Fruit fly (Drosophila melanogaster) whole organism, embryonic: ENCODE results near the gene beta'COP.
A peak's percentile ranks its signal among the peaks of the same experiment; 100 is the strongest.

Experiments used
- Adf1 ChIP-seq: fragments of 200-800 bp; sonication (Bioruptor generic); IDR thresholded peaks from 2 replicates; pipeline ENCODE4 v1.3.6; 2022; ENCODE audit warnings: missing biosample characterization, missing genetic modification characterization
- Atf3 ChIP-seq: fragments of 200-800 bp; sonication (Bioruptor generic); optimal IDR thresholded peaks from 3 replicates; lab custom pipeline; 2016; ENCODE audit warnings: missing biosample characterization, missing genetic modification characterization
- B-H2 ChIP-seq: fragments of 200-800 bp; sonication (Bioruptor generic); optimal IDR thresholded peaks from 2 replicates; lab custom pipeline; 2018; ENCODE audit warnings: missing biosample characterization, mild to moderate bottlenecking, missing genetic modification characterization
- Bteb2 ChIP-seq: fragments of 200-800 bp; sonication (Bioruptor generic); optimal IDR thresholded peaks from 2 replicates; lab custom pipeline; 2016; ENCODE audit warnings: missing biosample characterization, missing genetic modification characterization
- CG1024 ChIP-seq: fragments of 200-800 bp; sonication (Bioruptor generic); IDR thresholded peaks from 2 replicates; pipeline ENCODE4 v1.3.6; 2022; ENCODE audit warnings: missing biosample characterization, missing genetic modification characterization
- CG10321 ChIP-seq: fragments of 200-800 bp; sonication (Bioruptor generic); IDR thresholded peaks from 2 replicates; pipeline ENCODE4 v1.3.6; 2022; ENCODE audit warnings: missing biosample characterization, missing genetic modification characterization
- CG10462 ChIP-seq: fragments of 200-800 bp; sonication (Bioruptor generic); optimal IDR thresholded peaks from 2 replicates; lab custom pipeline; 2016; ENCODE audit warnings: missing biosample characterization, missing genetic modification characterization
- CG10543 ChIP-seq: fragments of 200-800 bp; sonication (Bioruptor generic); optimal IDR thresholded peaks from 3 replicates; lab custom pipeline; 2017; ENCODE audit warnings: missing biosample characterization, mild to moderate bottlenecking, missing genetic modification characterization, moderate library complexity
- CG11723 ChIP-seq: fragments of 200-800 bp; sonication (Bioruptor generic); optimal IDR thresholded peaks from 2 replicates; lab custom pipeline; 2017; ENCODE audit warnings: missing biosample characterization, mild to moderate bottlenecking, missing genetic modification characterization
- CG12769 ChIP-seq: fragments of 200-800 bp; sonication (Bioruptor generic); optimal IDR thresholded peaks from 2 replicates; lab custom pipeline; 2019; ENCODE audit warnings: missing biosample characterization, mild to moderate bottlenecking, missing genetic modification characterization, moderate library complexity
- CG13123 ChIP-seq: fragments of 200-800 bp; sonication (Bioruptor generic); optimal IDR thresholded peaks from 2 replicates; lab custom pipeline; 2016; ENCODE audit warnings: missing biosample characterization, missing genetic modification characterization
- CG13624 ChIP-seq: fragments of 200-800 bp; sonication (Bioruptor generic); optimal IDR thresholded peaks from 2 replicates; lab custom pipeline; 2016; ENCODE audit warnings: missing biosample characterization, missing genetic modification characterization
- CG14050 ChIP-seq: fragments of 200-800 bp; sonication (Bioruptor generic); IDR thresholded peaks from 3 replicates; pipeline ENCODE4 v1.3.6; 2022; ENCODE audit warnings: missing biosample characterization, missing genetic modification characterization
- CG15011 ChIP-seq: fragments of 200-800 bp; sonication (Bioruptor generic); optimal IDR thresholded peaks from 3 replicates; lab custom pipeline; 2018; ENCODE audit warnings: missing biosample characterization, mild to moderate bottlenecking, missing genetic modification characterization
- CG15073 ChIP-seq: fragments of 200-800 bp; sonication (Bioruptor generic); optimal IDR thresholded peaks from 2 replicates; lab custom pipeline; 2016; ENCODE audit warnings: missing biosample characterization, missing genetic modification characterization
- CG15696 ChIP-seq: fragments of 200-800 bp; sonication (Bioruptor generic); optimal IDR thresholded peaks from 2 replicates; lab custom pipeline; 2019; ENCODE audit warnings: missing biosample characterization, mild to moderate bottlenecking, missing genetic modification characterization, moderate library complexity
- CG1602 ChIP-seq: fragments of 200-800 bp; sonication (Bioruptor generic); optimal IDR thresholded peaks from 3 replicates; lab custom pipeline; 2016; ENCODE audit warnings: missing biosample characterization, missing genetic modification characterization
- CG17912 ChIP-seq: fragments of 200-800 bp; sonication (Bioruptor generic); optimal IDR thresholded peaks from 2 replicates; lab custom pipeline; 2018; ENCODE audit warnings: missing biosample characterization, mild to moderate bottlenecking, missing genetic modification characterization
- CG2712 ChIP-seq: fragments of 200-800 bp; optimal IDR thresholded peaks from 3 replicates; lab custom pipeline; 2019; ENCODE audit warnings: missing biosample characterization, mild to moderate bottlenecking, missing genetic modification characterization, moderate library complexity
- CG30403 ChIP-seq: fragments of 200-800 bp; sonication (Bioruptor generic); optimal IDR thresholded peaks from 3 replicates; lab custom pipeline; 2016; ENCODE audit warnings: missing biosample characterization, missing genetic modification characterization
- CG31441 ChIP-seq: fragments of 200-800 bp; sonication (Bioruptor generic); IDR thresholded peaks from 2 replicates; pipeline ENCODE4 v1.3.6; 2022; ENCODE audit warnings: missing biosample characterization, missing genetic modification characterization
- CG4854 ChIP-seq: fragments of 200-800 bp; sonication (Bioruptor generic); optimal IDR thresholded peaks from 2 replicates; lab custom pipeline; 2016; ENCODE audit warnings: missing biosample characterization, missing genetic modification characterization, inconsistent platforms
- CG6813 ChIP-seq: fragments of 200-800 bp; sonication (Bioruptor generic); optimal IDR thresholded peaks from 2 replicates; lab custom pipeline; 2017; ENCODE audit warnings: missing biosample characterization, missing genetic modification characterization, mild to moderate bottlenecking, moderate library complexity, missing genetic modification reagents
- CG6854 ChIP-seq: fragments of 200-800 bp; sonication (Bioruptor generic); optimal IDR thresholded peaks from 3 replicates; lab custom pipeline; 2017; ENCODE audit warnings: missing biosample characterization, mild to moderate bottlenecking, missing genetic modification characterization
- CrebB ChIP-seq: fragments of 200-800 bp; sonication (Bioruptor generic); optimal IDR thresholded peaks from 3 replicates; lab custom pipeline; 2018; ENCODE audit warnings: missing biosample characterization, mild to moderate bottlenecking, missing genetic modification characterization
- Dad ChIP-seq: fragments of 200-800 bp; sonication (Bioruptor generic); optimal IDR thresholded peaks from 3 replicates; lab custom pipeline; 2016; ENCODE audit warnings: missing biosample characterization, missing genetic modification characterization
- Fer3 ChIP-seq: fragments of 200-800 bp; sonication (Bioruptor generic); optimal IDR thresholded peaks from 2 replicates; lab custom pipeline; 2018; ENCODE audit warnings: missing biosample characterization, mild to moderate bottlenecking, missing genetic modification characterization, moderate library complexity
- GATAe ChIP-seq: fragments of 200-800 bp; sonication (Bioruptor generic); conservative IDR thresholded peaks from 2 replicates; pipeline ENCODE4 v1.3.6; 2022; ENCODE audit warnings: missing biosample characterization, missing genetic modification characterization
- HLH3B ChIP-seq: fragments of 200-800 bp; sonication (Bioruptor generic); IDR thresholded peaks from 2 replicates; pipeline ENCODE4 v1.3.6; 2022; ENCODE audit warnings: missing biosample characterization, missing genetic modification characterization
- HLHmδ ChIP-seq: fragments of 200-800 bp; sonication (Bioruptor generic); optimal IDR thresholded peaks from 2 replicates; lab custom pipeline; 2018; ENCODE audit warnings: missing biosample characterization, mild to moderate bottlenecking, missing genetic modification characterization, moderate library complexity
- HmgD ChIP-seq: fragments of 200-800 bp; sonication (Bioruptor generic); optimal IDR thresholded peaks from 3 replicates; lab custom pipeline; 2016; ENCODE audit warnings: missing biosample characterization, missing genetic modification characterization
- Mad ChIP-seq: fragments of 200-800 bp; sonication (Bioruptor generic); optimal IDR thresholded peaks from 2 replicates; lab custom pipeline; 2016; ENCODE audit warnings: missing biosample characterization, missing genetic modification characterization
- PHDP ChIP-seq: fragments of 200-800 bp; sonication (Bioruptor generic); optimal IDR thresholded peaks from 3 replicates; lab custom pipeline; 2018; ENCODE audit warnings: missing biosample characterization, mild to moderate bottlenecking, missing genetic modification characterization, moderate library complexity
- Rx ChIP-seq: fragments of 200-800 bp; sonication (Bioruptor generic); IDR thresholded peaks from 2 replicates; pipeline ENCODE4 v1.3.6; 2022; ENCODE audit warnings: missing biosample characterization, missing genetic modification characterization
- ems ChIP-seq: fragments of 200-800 bp; sonication (Bioruptor generic); optimal IDR thresholded peaks from 3 replicates; lab custom pipeline; 2016; ENCODE audit warnings: missing biosample characterization, missing genetic modification characterization
- ind ChIP-seq: fragments of 200-800 bp; sonication (Bioruptor generic); optimal IDR thresholded peaks from 3 replicates; lab custom pipeline; 2016; ENCODE audit warnings: missing biosample characterization, missing genetic modification characterization
- ranshi ChIP-seq: fragments of 200-800 bp; sonication (Bioruptor generic); IDR thresholded peaks from 2 replicates; pipeline ENCODE4 v1.3.6; 2022; ENCODE audit warnings: missing biosample characterization, missing genetic modification characterization
- repo ChIP-seq: fragments of 200-800 bp; sonication (Bioruptor generic); optimal IDR thresholded peaks from 2 replicates; lab custom pipeline; 2016; ENCODE audit warnings: missing biosample characterization, missing genetic modification characterization
- ro ChIP-seq: fragments of 200-800 bp; sonication (Bioruptor generic); IDR thresholded peaks from 2 replicates; pipeline ENCODE4 v1.3.6; 2022; ENCODE audit warnings: missing biosample characterization, missing genetic modification characterization
- sim ChIP-seq: fragments of 200-800 bp; sonication (Bioruptor generic); IDR thresholded peaks from 2 replicates; pipeline ENCODE4 v1.3.6; 2022; ENCODE audit warnings: missing biosample characterization, missing genetic modification characterization
- sima ChIP-seq: fragments of 200-800 bp; sonication (Bioruptor generic); optimal IDR thresholded peaks from 2 replicates; lab custom pipeline; 2016; ENCODE audit warnings: missing biosample characterization, missing genetic modification characterization
- sisA ChIP-seq: fragments of 200-800 bp; sonication (Bioruptor generic); IDR thresholded peaks from 2 replicates; pipeline ENCODE4 v1.3.6; 2022; ENCODE audit warnings: missing biosample characterization, missing genetic modification characterization
- stc ChIP-seq: fragments of 200-800 bp; sonication (Bioruptor generic); IDR thresholded peaks from 2 replicates; pipeline ENCODE4 v1.3.6; 2022; ENCODE audit warnings: missing biosample characterization, missing genetic modification characterization
- tap ChIP-seq: fragments of 200-800 bp; optimal IDR thresholded peaks from 3 replicates; lab custom pipeline; 2019; ENCODE audit warnings: missing biosample characterization, mild to moderate bottlenecking, missing genetic modification characterization, moderate library complexity
- tna ChIP-seq: fragments of 200-800 bp; sonication (Bioruptor generic); IDR thresholded peaks from 2 replicates; pipeline ENCODE4 v1.3.6; 2022; ENCODE audit warnings: missing biosample characterization, missing genetic modification characterization; ENCODE audit not compliant: partially characterized antibody
- unpg ChIP-seq: fragments of 200-800 bp; sonication (Bioruptor generic); optimal IDR thresholded peaks from 3 replicates; lab custom pipeline; 2018; ENCODE audit warnings: missing biosample characterization, mild to moderate bottlenecking, missing genetic modification characterization, moderate library complexity
- vfl ChIP-seq: fragments of 200-800 bp; sonication (Bioruptor generic); optimal IDR thresholded peaks from 2 replicates; lab custom pipeline; 2016; ENCODE audit warnings: missing biosample characterization, missing genetic modification characterization
- vnd ChIP-seq: fragments of 200-800 bp; sonication (Bioruptor generic); IDR thresholded peaks from 3 replicates; pipeline ENCODE4 v1.3.6; 2022; ENCODE audit warnings: missing biosample characterization, missing genetic modification characterization; ENCODE audit not compliant: partially characterized antibody
- vvl ChIP-seq: fragments of 200-800 bp; sonication (Bioruptor generic); IDR thresholded peaks from 2 replicates; pipeline ENCODE4 v1.3.6; 2022; ENCODE audit warnings: missing biosample characterization, missing genetic modification characterization
- zen2 ChIP-seq: fragments of 200-800 bp; sonication (Bioruptor generic); IDR thresholded peaks from 3 replicates; pipeline ENCODE4 v1.3.6; 2022; ENCODE audit warnings: missing biosample characterization, missing genetic modification characterization; ENCODE audit not compliant: partially characterized antibody
- zfh2 ChIP-seq: fragments of 200-800 bp; sonication (Bioruptor generic); optimal IDR thresholded peaks from 2 replicates; lab custom pipeline; 2016; ENCODE audit warnings: missing biosample characterization, missing genetic modification characterization

Gene beta'COP

DNA sequence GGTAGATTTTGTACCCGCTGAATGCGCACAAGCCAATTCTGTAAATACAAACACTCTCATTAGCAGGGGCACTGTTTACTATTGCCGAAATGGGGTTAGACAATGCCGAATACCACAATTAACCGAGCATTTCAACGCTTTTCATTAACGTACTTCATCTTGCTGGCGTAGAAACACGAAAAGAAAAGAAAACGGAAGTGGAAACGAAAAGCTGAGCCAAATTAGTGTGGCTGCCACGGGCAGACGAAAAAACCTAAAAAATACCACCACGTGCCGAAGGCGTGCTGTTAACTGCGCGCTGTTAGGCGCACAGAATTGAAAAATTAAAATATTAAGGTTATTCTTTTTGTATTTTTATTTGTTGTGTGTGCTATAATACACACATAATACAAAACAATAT is 16.2 kb downstream of the beta'COP start, which contains the start of gene RpL24 (continued):
- TF ChIP-seq Dad (GFP tag; lab: Kevin White, UChicago) (peak; percentile 92), CG14050 (GFP tag; lab: Robert Waterston, UW) (peak; percentile 85), tap (tag; lab: Kevin White, UChicago) (peak; percentile 77), stc (GFP tag; lab: Robert Waterston, UW) (peak; percentile 88), GATAe (GFP tag; lab: Robert Waterston, UW) (peak; percentile 60; the same call in 1 of the 2 replicates), CG1602 (GFP tag; lab: Kevin White, UChicago) (peak; percentile 61), B-H2 (GFP tag; lab: Kevin White, UChicago) (peak; percentile 97), ranshi (GFP tag; lab: Robert Waterston, UW) (peak; percentile 88), CG1024 (GFP tag; lab: Robert Waterston, UW) (peak; percentile 77), CG31441 (GFP tag; lab: Robert Waterston, UW) (peak; percentile 92), repo (GFP tag; lab: Kevin White, UChicago) (peak; percentile 89), unpg (GFP tag; lab: Kevin White, UChicago) (peak; percentile 90), vfl (GFP tag; lab: Kevin White, UChicago) (peak; percentile 78), HmgD (GFP tag; lab: Kevin White, UChicago) (peak; percentile 50), HLH3B (GFP tag; lab: Robert Waterston, UW) (peak; percentile 78), CG12769 (tag; lab: Kevin White, UChicago) (no peak), ems (GFP tag; lab: Kevin White, UChicago) (peak; percentile 87), CG13624 (peak; percentile 92), CG30403 (GFP tag; lab: Kevin White, UChicago) (peak; percentile 81), Fer3 (tag; lab: Kevin White, UChicago) (peak; percentile 93), Bteb2 (GFP tag; lab: Kevin White, UChicago) (peak; percentile 86), sisA (GFP tag; lab: Robert Waterston, UW) (no peak; the same call in 1 of the 2 replicates), ro (GFP tag; lab: Robert Waterston, UW) (peak; percentile 40; the same call in 1 of the 2 replicates), CG15696 (tag; lab: Kevin White, UChicago) (peak; percentile 50), CG17912 (GFP tag; lab: Kevin White, UChicago) (peak; percentile 97), ind (GFP tag; lab: Kevin White, UChicago) (peak; percentile 67), tna (GFP tag; lab: Robert Waterston, UW) (no peak), HLHmδ (GFP tag; lab: Kevin White, UChicago) (peak; percentile 94), CG6813 (GFP tag; lab: Kevin White, UChicago) (peak; percentile 97), Rx (GFP tag; lab: Robert Waterston, UW) (peak; percentile 90), CG13123 (peak; percentile 83), zen2 (no peak; the same call in 2 of the 3 replicates), vvl (GFP tag; lab: Robert Waterston, UW) (peak; percentile 96), Mad (GFP tag; lab: Kevin White, UChicago) (peak; percentile 92), CG15073 (GFP tag; lab: Kevin White, UChicago) (no peak), CG10543 (GFP tag; lab: Kevin White, UChicago) (peak; percentile 96), CG2712 (tag; lab: Kevin White, UChicago) (peak; percentile 85), CrebB (tag; lab: Kevin White, UChicago) (peak; percentile 93), CG10321 (GFP tag; lab: Robert Waterston, UW) (peak; percentile 70), CG4854 (peak; percentile 94), CG10462 (GFP tag; lab: Kevin White, UChicago) (peak; percentile 57), PHDP (peak; percentile 91), CG15011 (GFP tag; lab: Kevin White, UChicago) (peak; percentile 90), Atf3 (GFP tag; lab: Kevin White, UChicago) (peak; percentile 72), CG6854 (peak; percentile 95), sim (GFP tag; lab: Robert Waterston, UW) (peak; percentile 85), CG11723 (GFP tag; lab: Kevin White, UChicago) (peak; percentile 92), sima (peak; percentile 90), zfh2 (peak; percentile 69), vnd (GFP tag; lab: Robert Waterston, UW) (no peak), Adf1 (GFP tag; lab: Robert Waterston, UW) (peak; percentile 63)
